Worm (Caenorhabditis elegans): ENCODE measurements around the gene R10E11.6.

Gene R10E11.6

DNA sequence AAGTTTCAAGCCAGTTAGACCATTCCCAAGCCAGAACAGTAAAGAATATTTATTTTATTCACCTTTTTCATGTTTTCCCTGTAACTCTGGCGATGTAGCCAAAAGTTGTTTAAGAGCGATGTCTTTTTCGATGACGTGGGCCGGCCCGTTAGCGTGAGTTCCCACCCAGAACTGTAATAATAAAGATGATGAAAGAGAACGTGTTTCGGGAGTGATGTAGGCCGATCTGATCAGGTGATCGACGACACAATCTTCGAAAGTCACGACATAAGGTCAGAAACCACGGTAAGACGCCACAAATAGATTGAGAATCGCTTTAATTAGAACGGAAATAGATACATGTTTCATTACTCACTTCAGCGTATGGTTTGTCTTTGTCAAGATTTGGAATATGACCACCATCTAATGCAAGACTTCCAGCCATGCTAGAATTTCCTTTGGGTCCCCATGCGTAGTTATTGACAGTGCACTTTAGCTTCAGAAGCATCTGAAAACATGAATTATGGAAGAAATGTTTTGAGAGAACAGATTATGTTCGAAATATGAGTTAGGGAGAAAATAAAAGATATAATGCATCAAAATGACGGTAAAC lies 24.3 kb downstream of the R10E11.6 start, which contains the start of gene ZK632.4:
Gene ZK632.4 (minus strand): TSS at position 487 of the 592 bp plus-strand sequence.
- TF ChIP-seq ref-1 (GFP tag; conservative IDR thresholded peaks at IDR 0.05) = no peak
- TF ChIP-seq cog-1 (tag; optimal IDR thresholded peaks at IDR 0.05) = no peak
- no peak for TF ChIP-seq flt-1 (GFP tag; IDR thresholded peaks at IDR 0.05)
- TF ChIP-seq klf-2 (GFP tag; conservative IDR thresholded peaks at IDR 0.05) = no peak
- no peak for TF ChIP-seq ztf-23 (GFP tag; IDR thresholded peaks at IDR 0.05)
- no peak for TF ChIP-seq med-1 (GFP tag; optimal IDR thresholded peaks at IDR 0.05; ENCODE audit: insufficient read depth)
- no peak for TF ChIP-seq tab-1 (GFP tag; IDR thresholded peaks at IDR 0.05)
- no peak for TF ChIP-seq T22C8.4 (GFP tag; IDR thresholded peaks at IDR 0.05)
- TF ChIP-seq ztf-29 (GFP tag; IDR thresholded peaks at IDR 0.05) = no peak

DNA sequence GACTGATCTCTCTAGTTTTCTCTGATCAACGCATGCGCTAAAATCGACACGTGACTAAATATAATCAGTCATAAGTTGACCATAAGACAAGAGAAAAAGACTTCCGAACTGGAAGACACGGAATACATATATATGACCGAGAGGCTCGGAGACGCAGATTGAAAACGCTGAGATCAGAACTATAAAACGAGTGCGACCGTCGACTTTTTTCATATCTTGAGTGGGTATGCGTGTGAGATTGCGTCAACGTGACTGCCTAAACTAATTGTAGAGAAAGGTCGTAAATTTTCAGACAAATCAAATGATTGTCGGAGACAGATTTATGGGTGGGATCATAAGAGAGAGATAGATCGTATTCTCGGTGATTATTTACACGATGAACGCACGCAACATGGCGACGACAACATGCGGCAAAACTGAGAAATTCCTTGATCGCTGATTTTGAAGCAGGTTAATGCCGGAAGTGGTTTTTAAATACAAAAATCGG lies 24.8 kb downstream of the R10E11.6 start:
- TF ChIP-seq ref-1 (GFP tag; conservative IDR thresholded peaks at IDR 0.05) = no peak

DNA sequence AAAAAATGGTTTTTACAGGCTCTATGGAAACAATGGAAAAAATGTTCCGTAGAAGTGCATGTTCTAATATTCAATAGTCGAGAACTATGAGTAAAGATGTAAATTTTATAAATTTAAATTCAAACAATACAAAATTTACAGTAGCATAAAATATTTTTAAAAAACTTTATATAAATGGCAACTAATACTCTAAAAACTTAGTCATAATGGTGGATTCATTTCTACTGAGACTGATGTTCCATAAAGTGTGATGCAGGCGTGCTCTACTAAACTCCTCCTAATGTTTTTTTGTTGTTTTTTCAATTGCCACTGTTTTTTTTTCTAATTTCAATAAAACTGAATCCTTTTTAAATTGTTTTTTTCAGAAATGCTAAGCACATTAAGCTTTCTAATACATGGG lies 25.4 kb downstream of the R10E11.6 start, which contains the start of gene gtap-2:
Gene gtap-2 (plus strand): TSS at position 366 of the 400 bp plus-strand sequence.
- TF ChIP-seq T22C8.4 (GFP tag; IDR thresholded peaks at IDR 0.05) = no peak
- no peak for TF ChIP-seq med-1 (GFP tag; optimal IDR thresholded peaks at IDR 0.05; ENCODE audit: insufficient read depth)
- no peak for TF ChIP-seq tab-1 (GFP tag; IDR thresholded peaks at IDR 0.05)
- TF ChIP-seq flt-1 (GFP tag; IDR thresholded peaks at IDR 0.05) = no peak
- TF ChIP-seq ref-1 (GFP tag; conservative IDR thresholded peaks at IDR 0.05) = no peak

ce11 chrIII:9813146-9813545 lies 30.3 kb downstream of the R10E11.6 start, which contains the start of gene ZK632.14:
Gene ZK632.14, plus strand, starts transcription at chrIII:9813446.
- TF ChIP-seq flt-1 (GFP tag; IDR thresholded peaks at IDR 0.05) = no peak
- TF ChIP-seq med-1 (GFP tag; optimal IDR thresholded peaks at IDR 0.05; ENCODE audit: insufficient read depth) = no peak
- no peak for TF ChIP-seq klf-2 (GFP tag; conservative IDR thresholded peaks at IDR 0.05)
- no peak for TF ChIP-seq tab-1 (GFP tag; IDR thresholded peaks at IDR 0.05)
- no peak for TF ChIP-seq ztf-29 (GFP tag; IDR thresholded peaks at IDR 0.05)
- no peak for TF ChIP-seq T22C8.4 (GFP tag; IDR thresholded peaks at IDR 0.05)
- no peak for TF ChIP-seq ref-1 (GFP tag; conservative IDR thresholded peaks at IDR 0.05)
- no peak for TF ChIP-seq cog-1 (tag; optimal IDR thresholded peaks at IDR 0.05)
- no peak for TF ChIP-seq ztf-23 (GFP tag; IDR thresholded peaks at IDR 0.05)

DNA sequence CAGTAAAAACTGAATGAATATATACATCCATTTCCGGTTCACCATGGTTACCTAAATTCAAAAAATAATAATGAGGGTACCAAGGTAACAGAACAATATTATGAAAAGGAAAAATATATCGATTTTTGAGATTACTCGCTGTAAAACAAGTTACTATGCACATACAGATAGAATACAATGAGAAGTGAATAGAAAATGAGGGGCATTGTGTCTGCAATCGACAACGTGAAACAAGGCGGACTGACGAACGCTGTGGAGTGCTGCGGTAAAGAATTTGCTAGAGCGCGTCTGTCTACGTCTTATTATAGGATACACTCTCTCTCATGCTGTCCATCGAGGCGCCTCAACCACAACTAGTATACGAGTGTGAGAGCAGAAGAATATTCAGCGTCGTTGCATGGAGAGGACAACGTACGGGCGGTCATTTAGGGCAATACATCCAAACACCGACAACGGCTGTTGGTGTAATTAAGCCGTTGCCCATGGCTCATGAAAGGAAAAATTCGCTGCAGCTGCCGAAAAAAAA lies 34.3 kb downstream of the R10E11.6 start, which contains the start of gene cnx-1:
Gene cnx-1 (minus strand): TSS at position 51 of the 526 bp plus-strand sequence.
- no peak for TF ChIP-seq ref-1 (GFP tag; conservative IDR thresholded peaks at IDR 0.05)
- TF ChIP-seq T22C8.4 (GFP tag; IDR thresholded peaks at IDR 0.05) = no peak
- peak; percentile 68; the same call in 1 of the 2 replicates for TF ChIP-seq tab-1 (GFP tag; IDR thresholded peaks at IDR 0.05)
- TF ChIP-seq ztf-23 (GFP tag; IDR thresholded peaks at IDR 0.05) = no peak
- no peak for TF ChIP-seq cog-1 (tag; optimal IDR thresholded peaks at IDR 0.05)
- peak; percentile 42; the same call in 1 of the 2 replicates for TF ChIP-seq flt-1 (GFP tag; IDR thresholded peaks at IDR 0.05)
- no peak for TF ChIP-seq klf-2 (GFP tag; conservative IDR thresholded peaks at IDR 0.05)
- no peak for TF ChIP-seq ztf-29 (GFP tag; IDR thresholded peaks at IDR 0.05)

- no peak for TF ChIP-seq ztf-23 (GFP tag; IDR thresholded peaks at IDR 0.05)
- TF ChIP-seq T22C8.4 (GFP tag; IDR thresholded peaks at IDR 0.05) = no peak
- TF ChIP-seq ztf-29 (GFP tag; IDR thresholded peaks at IDR 0.05) = no peak
- no peak for TF ChIP-seq cog-1 (tag; optimal IDR thresholded peaks at IDR 0.05)
- no peak for TF ChIP-seq med-1 (GFP tag; optimal IDR thresholded peaks at IDR 0.05; ENCODE audit: insufficient read depth)
- TF ChIP-seq klf-2 (GFP tag; conservative IDR thresholded peaks at IDR 0.05) = no peak
- no peak for TF ChIP-seq tab-1 (GFP tag; IDR thresholded peaks at IDR 0.05)
- no peak for TF ChIP-seq ref-1 (GFP tag; conservative IDR thresholded peaks at IDR 0.05)
- no peak for TF ChIP-seq flt-1 (GFP tag; IDR thresholded peaks at IDR 0.05)
Measured at ce11 chrIII:9817894-9818293, 35.1 kb downstream of the R10E11.6 start.

- TF ChIP-seq ztf-23 (GFP tag; IDR thresholded peaks at IDR 0.05) = peak; percentile 70; the same call in 1 of the 2 replicates
- TF ChIP-seq flt-1 (GFP tag; IDR thresholded peaks at IDR 0.05) = no peak
Measured at ce11 chrIII:9818763-9819162, 36.0 kb downstream of the R10E11.6 start, which contains the start of gene panl-3. Gene panl-3, plus strand, starts transcription at chrIII:9819056.

ce11 chrIII:9822942-9823341 lies 40.1 kb downstream of the R10E11.6 start, which contains the start of gene arl-5:
Gene arl-5, plus strand, starts transcription at chrIII:9823242.
- no peak for TF ChIP-seq ztf-29 (GFP tag; IDR thresholded peaks at IDR 0.05)
- TF ChIP-seq cog-1 (tag; optimal IDR thresholded peaks at IDR 0.05) = no peak
- no peak for TF ChIP-seq klf-2 (GFP tag; conservative IDR thresholded peaks at IDR 0.05)
- TF ChIP-seq ztf-23 (GFP tag; IDR thresholded peaks at IDR 0.05) = no peak

DNA sequence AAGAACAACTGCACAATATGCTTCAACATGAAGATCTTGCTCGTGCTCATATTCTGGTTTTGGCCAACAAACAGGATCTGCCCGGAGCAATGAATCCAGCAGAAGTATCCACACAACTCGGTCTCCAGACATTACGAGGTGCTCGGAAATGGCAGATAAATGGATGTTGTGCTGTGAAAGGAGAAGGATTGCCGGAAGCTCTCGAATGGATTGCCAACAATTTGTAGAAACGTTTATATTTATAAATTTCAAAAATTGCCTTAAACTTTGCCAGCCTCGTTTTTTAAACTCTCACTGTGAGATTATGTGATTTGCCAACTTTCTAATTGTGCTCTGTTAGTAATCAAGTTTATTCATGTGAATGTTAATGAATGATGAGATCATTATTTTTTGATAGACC lies 40.9 kb downstream of the R10E11.6 start:
- no peak for TF ChIP-seq cog-1 (tag; optimal IDR thresholded peaks at IDR 0.05)
- no peak for TF ChIP-seq tab-1 (GFP tag; IDR thresholded peaks at IDR 0.05)
- no peak for TF ChIP-seq ref-1 (GFP tag; conservative IDR thresholded peaks at IDR 0.05)
- TF ChIP-seq flt-1 (GFP tag; IDR thresholded peaks at IDR 0.05) = no peak
- TF ChIP-seq T22C8.4 (GFP tag; IDR thresholded peaks at IDR 0.05) = no peak
- TF ChIP-seq med-1 (GFP tag; optimal IDR thresholded peaks at IDR 0.05; ENCODE audit: insufficient read depth) = no peak
- no peak for TF ChIP-seq ztf-23 (GFP tag; IDR thresholded peaks at IDR 0.05)
- TF ChIP-seq ztf-29 (GFP tag; IDR thresholded peaks at IDR 0.05) = no peak
- TF ChIP-seq klf-2 (GFP tag; conservative IDR thresholded peaks at IDR 0.05) = no peak

ce11 chrIII:9824330-9824934 lies 41.6 kb downstream of the R10E11.6 start, which contains the start of gene lin-52:
Gene lin-52, minus strand, starts transcription at chrIII:9824750.
- TF ChIP-seq med-1 (GFP tag; optimal IDR thresholded peaks at IDR 0.05; ENCODE audit: insufficient read depth) (no peak), ref-1 (GFP tag; conservative IDR thresholded peaks at IDR 0.05) (no peak), ztf-29 (GFP tag; IDR thresholded peaks at IDR 0.05) (no peak), cog-1 (tag; optimal IDR thresholded peaks at IDR 0.05) (no peak), ztf-23 (GFP tag; IDR thresholded peaks at IDR 0.05) (no peak), flt-1 (GFP tag; IDR thresholded peaks at IDR 0.05) (no peak), klf-2 (GFP tag; conservative IDR thresholded peaks at IDR 0.05) (no peak), tab-1 (GFP tag; IDR thresholded peaks at IDR 0.05) (no peak), T22C8.4 (GFP tag; IDR thresholded peaks at IDR 0.05) (no peak)
